Fruit fly (Drosophila melanogaster) whole organism, embryonic: ENCODE measurements around the gene DCTN5-p25.

ENCODE experiments used
- Ada2b ChIP-seq: fragments of 200-800 bp; sonication (Bioruptor generic); IDR thresholded peaks from 2 replicates; pipeline ENCODE4 v1.3.6; 2022; ENCODE audit warnings: missing biosample characterization, missing genetic modification characterization
- CG1024 ChIP-seq: fragments of 200-800 bp; sonication (Bioruptor generic); IDR thresholded peaks from 2 replicates; pipeline ENCODE4 v1.3.6; 2022; ENCODE audit warnings: missing biosample characterization, missing genetic modification characterization
- CG10267 ChIP-seq: fragments of 200-800 bp; sonication (Bioruptor generic); optimal IDR thresholded peaks from 2 replicates; lab custom pipeline; 2018; ENCODE audit warnings: missing biosample characterization, mild to moderate bottlenecking, missing genetic modification characterization, moderate library complexity
- CG10274 ChIP-seq: fragments of 200-800 bp; sonication (Bioruptor generic); optimal IDR thresholded peaks from 3 replicates; lab custom pipeline; 2017; ENCODE audit warnings: missing biosample characterization, mild to moderate bottlenecking, missing genetic modification characterization
- CG10565 ChIP-seq: fragments of 200-800 bp; sonication (Bioruptor generic); optimal IDR thresholded peaks from 3 replicates; lab custom pipeline; 2016; ENCODE audit warnings: missing biosample characterization, mild to moderate bottlenecking, missing genetic modification characterization
- CG11560 ChIP-seq: fragments of 200-800 bp; sonication (Bioruptor generic); IDR thresholded peaks from 3 replicates; pipeline ENCODE4 v1.3.6; 2022; ENCODE audit warnings: missing biosample characterization, missing genetic modification characterization
- CG12744 ChIP-seq: fragments of 200-800 bp; sonication (Bioruptor generic); optimal IDR thresholded peaks from 2 replicates; lab custom pipeline; 2016; ENCODE audit warnings: missing biosample characterization, missing genetic modification characterization
- CG13424 ChIP-seq: fragments of 200-800 bp; sonication (Bioruptor generic); optimal IDR thresholded peaks from 2 replicates; lab custom pipeline; 2019; ENCODE audit warnings: missing biosample characterization, mild to moderate bottlenecking, missing genetic modification characterization, moderate library complexity
- CG13775 ChIP-seq: fragments of 200-800 bp; sonication (Bioruptor generic); optimal IDR thresholded peaks from 3 replicates; lab custom pipeline; 2017; ENCODE audit warnings: missing biosample characterization, mild to moderate bottlenecking, missing genetic modification characterization
- CG14965 ChIP-seq: fragments of 200-800 bp; sonication (Bioruptor generic); optimal IDR thresholded peaks from 2 replicates; lab custom pipeline; 2016; ENCODE audit warnings: missing biosample characterization, missing genetic modification characterization, borderline replicate concordance
- CG16813 ChIP-seq: fragments of 200-800 bp; sonication (Bioruptor generic); IDR thresholded peaks from 3 replicates; pipeline ENCODE4 v1.3.6; 2022; ENCODE audit warnings: missing biosample characterization, missing genetic modification characterization; ENCODE audit not compliant: partially characterized antibody
- CG17328 ChIP-seq: fragments of 200-800 bp; sonication (Bioruptor generic); IDR thresholded peaks from 2 replicates; pipeline ENCODE4 v1.3.6; 2022; ENCODE audit warnings: missing biosample characterization, missing genetic modification characterization
- CG17802 ChIP-seq: fragments of 200-800 bp; sonication (Bioruptor generic); optimal IDR thresholded peaks from 2 replicates; lab custom pipeline; 2018; ENCODE audit warnings: missing biosample characterization, mild to moderate bottlenecking, missing genetic modification characterization, moderate library complexity
- CG18619 ChIP-seq: fragments of 200-800 bp; sonication (Bioruptor generic); optimal IDR thresholded peaks from 3 replicates; lab custom pipeline; 2017; ENCODE audit warnings: missing biosample characterization, mild to moderate bottlenecking, missing genetic modification characterization
- CG31224 ChIP-seq: fragments of 200-800 bp; sonication (Bioruptor generic); IDR thresholded peaks from 2 replicates; pipeline ENCODE4 v1.3.6; 2022; ENCODE audit warnings: missing biosample characterization, missing genetic modification characterization
- CG32772 ChIP-seq: fragments of 200-800 bp; sonication (Bioruptor generic); IDR thresholded peaks from 2 replicates; pipeline ENCODE4 v1.3.6; 2022; ENCODE audit warnings: missing biosample characterization, missing genetic modification characterization
- CG3847 ChIP-seq: fragments of 200-800 bp; sonication (Bioruptor generic); IDR thresholded peaks from 2 replicates; pipeline ENCODE4 v1.3.6; 2022; ENCODE audit warnings: missing biosample characterization, missing genetic modification characterization
- CG6254 ChIP-seq: fragments of 200-800 bp; sonication (Bioruptor generic); optimal IDR thresholded peaks from 3 replicates; lab custom pipeline; 2017; ENCODE audit warnings: mild to moderate bottlenecking, missing biosample characterization, missing genetic modification reagents, missing genetic modification characterization
- CG6683 ChIP-seq: fragments of 200-800 bp; sonication (Bioruptor generic); optimal IDR thresholded peaks from 2 replicates; lab custom pipeline; 2017; ENCODE audit warnings: missing biosample characterization, mild to moderate bottlenecking, missing genetic modification characterization, missing genetic modification reagents
- CG6689 ChIP-seq: fragments of 200-800 bp; sonication (Bioruptor generic); IDR thresholded peaks from 2 replicates; pipeline ENCODE4 v1.3.6; 2022; ENCODE audit warnings: missing biosample characterization, missing genetic modification characterization
- CG9437 ChIP-seq: fragments of 200-800 bp; sonication (Bioruptor generic); optimal IDR thresholded peaks from 2 replicates; lab custom pipeline; 2018; ENCODE audit warnings: missing biosample characterization, mild to moderate bottlenecking, missing genetic modification characterization
- D ChIP-seq, 2 experiments: fragments of 200-800 bp in 1 of 2; fragments of >200 bp in 1 of 2; sonication (Bioruptor generic) in 1 of 2; optimal IDR thresholded peaks; 2 replicates in 1 of 2; 3 replicates in 1 of 2; lab custom pipeline; 2017; ENCODE audit warnings: mild to moderate bottlenecking in 1 of 2, missing biosample characterization in 1 of 2, missing genetic modification characterization in 1 of 2, missing genetic modification reagents in 1 of 2
- Eip74EF ChIP-seq, 2 experiments: fragments of 200-800 bp in 1 of 2; fragments of >200 bp in 1 of 2; sonication (Bioruptor generic) in 1 of 2; optimal IDR thresholded peaks; 2 replicates each; lab custom pipeline; 2017 to 2019; ENCODE audit warnings: missing biosample characterization in 2 of 2, missing genetic modification characterization in 2 of 2, mild to moderate bottlenecking in 1 of 2, moderate library complexity in 1 of 2
- H15 ChIP-seq: fragments of 200-800 bp; sonication (Bioruptor generic); IDR thresholded peaks from 3 replicates; pipeline ENCODE4 v1.3.6; 2022; ENCODE audit warnings: missing biosample characterization, missing genetic modification characterization
- HLHmδ ChIP-seq: fragments of 200-800 bp; sonication (Bioruptor generic); optimal IDR thresholded peaks from 2 replicates; lab custom pipeline; 2018; ENCODE audit warnings: missing biosample characterization, mild to moderate bottlenecking, missing genetic modification characterization, moderate library complexity
- Hmx ChIP-seq: fragments of 200-800 bp; sonication (Bioruptor generic); optimal IDR thresholded peaks from 2 replicates; lab custom pipeline; 2016; ENCODE audit warnings: missing biosample characterization, missing genetic modification characterization
- Hr78 ChIP-seq, 2 experiments: fragments of 200-800 bp in 1 of 2; fragments of >200 bp in 1 of 2; sonication (Bioruptor generic) in 1 of 2; optimal IDR thresholded peaks; 2 replicates each; lab custom pipeline; 2017 to 2019; ENCODE audit warnings: missing biosample characterization in 2 of 2, missing genetic modification characterization in 2 of 2, mild to moderate bottlenecking in 1 of 2, moderate library complexity in 1 of 2
- NK7.1 ChIP-seq: fragments of 200-800 bp; sonication (Bioruptor generic); optimal IDR thresholded peaks from 3 replicates; lab custom pipeline; 2016; ENCODE audit warnings: missing biosample characterization, missing genetic modification characterization
- Nf-YC ChIP-seq: fragments of 200-800 bp; optimal IDR thresholded peaks from 3 replicates; lab custom pipeline; 2019; ENCODE audit warnings: missing biosample characterization, mild to moderate bottlenecking, missing genetic modification characterization, moderate library complexity
- NfI ChIP-seq: fragments of 200-800 bp; sonication (Bioruptor generic); optimal IDR thresholded peaks from 3 replicates; lab custom pipeline; 2018; ENCODE audit warnings: missing biosample characterization, mild to moderate bottlenecking, missing genetic modification characterization, moderate library complexity
- Scr ChIP-seq: fragments of 200-800 bp; sonication (Bioruptor generic); IDR thresholded peaks from 2 replicates; pipeline ENCODE4 v1.3.6; 2022; ENCODE audit warnings: missing biosample characterization, missing genetic modification characterization; ENCODE audit not compliant: partially characterized antibody
- Side ChIP-seq: fragments of 200-800 bp; sonication (Bioruptor generic); optimal IDR thresholded peaks from 2 replicates; lab custom pipeline; 2016; ENCODE audit warnings: missing biosample characterization, missing genetic modification characterization
- Tbp ChIP-seq: fragments of >200 bp; optimal IDR thresholded peaks from 2 replicates; lab custom pipeline; 2018; ENCODE audit warnings: missing biosample characterization, missing genetic modification characterization
- Usf ChIP-seq: fragments of 200-800 bp; sonication (Bioruptor generic); optimal IDR thresholded peaks from 2 replicates; lab custom pipeline; 2017; ENCODE audit warnings: missing genotype, missing biosample characterization, missing genetic modification characterization
- ara ChIP-seq: fragments of 200-800 bp; sonication (Bioruptor generic); IDR thresholded peaks from 2 replicates; pipeline ENCODE4 v1.3.6; 2022; ENCODE audit warnings: missing biosample characterization, missing genetic modification characterization
- dan ChIP-seq: fragments of 200-800 bp; sonication (Bioruptor generic); IDR thresholded peaks from 2 replicates; pipeline ENCODE4 v1.3.6; 2022; ENCODE audit warnings: missing biosample characterization, missing genetic modification characterization
- dysf ChIP-seq: fragments of 200-800 bp; sonication (Bioruptor generic); IDR thresholded peaks from 3 replicates; pipeline ENCODE4 v1.3.6; 2022; ENCODE audit warnings: missing biosample characterization, missing genetic modification characterization
- hb ChIP-seq: fragments of 200-800 bp; sonication (Bioruptor generic); IDR thresholded peaks from 3 replicates; pipeline ENCODE4 v1.3.6; 2022; ENCODE audit warnings: missing biosample characterization, missing genetic modification characterization; ENCODE audit not compliant: partially characterized antibody
- hkb ChIP-seq, 2 experiments: fragments of 200-800 bp in 1 of 2; fragments of >200 bp in 1 of 2; sonication (Bioruptor generic) in 1 of 2; IDR thresholded peaks in 1 of 2; optimal IDR thresholded peaks in 1 of 2; 2 replicates each; pipeline versions ENCODE4 v1.3.6 to Lab custom; 2017 to 2022; ENCODE audit warnings: missing biosample characterization in 1 of 2, missing genetic modification characterization in 1 of 2
- inv ChIP-seq: fragments of 200-800 bp; sonication (Bioruptor generic); IDR thresholded peaks from 2 replicates; pipeline ENCODE4 v1.3.6; 2022; ENCODE audit warnings: missing biosample characterization, missing genetic modification characterization; ENCODE audit not compliant: partially characterized antibody
- nmo ChIP-seq: fragments of 200-800 bp; sonication (Bioruptor generic); optimal IDR thresholded peaks from 2 replicates; lab custom pipeline; 2018; ENCODE audit warnings: missing biosample characterization, mild to moderate bottlenecking, missing genetic modification characterization, moderate library complexity
- slbo ChIP-seq: fragments of 200-800 bp; sonication (Bioruptor generic); IDR thresholded peaks from 2 replicates; pipeline ENCODE4 v1.3.6; 2022; ENCODE audit warnings: missing biosample characterization, missing genetic modification characterization
- slou ChIP-seq: fragments of 200-800 bp; sonication (Bioruptor generic); optimal IDR thresholded peaks from 3 replicates; lab custom pipeline; 2016; ENCODE audit warnings: missing biosample characterization, missing genetic modification characterization
- tap ChIP-seq: fragments of 200-800 bp; optimal IDR thresholded peaks from 3 replicates; lab custom pipeline; 2019; ENCODE audit warnings: missing biosample characterization, mild to moderate bottlenecking, missing genetic modification characterization, moderate library complexity
- tio ChIP-seq: fragments of 200-800 bp; sonication (Bioruptor generic); optimal IDR thresholded peaks from 2 replicates; lab custom pipeline; 2017; ENCODE audit warnings: missing biosample characterization, missing genetic modification characterization, inconsistent platforms
- ttk ChIP-seq: fragments of 200-800 bp; sonication (Bioruptor generic); IDR thresholded peaks from 2 replicates; pipeline ENCODE4 v2.1.2; 2022; ENCODE audit warnings: missing biosample characterization, missing genetic modification characterization
- usp ChIP-seq: fragments of >200 bp; optimal IDR thresholded peaks from 2 replicates; lab custom pipeline; 2017; ENCODE audit warnings: missing biosample characterization, missing genetic modification characterization

Gene DCTN5-p25

dm6 chr2L:14995594-14996463 lies 9.7 kb upstream of the DCTN5-p25 start:
- TF ChIP-seq CG13424 (peak; percentile 93), CG12744 (GFP tag; lab: Kevin White, UChicago) (no peak), CG11560 (tag; lab: Robert Waterston, UW) (no peak; the same call in 2 of the 3 replicates), nmo (GFP tag; lab: Kevin White, UChicago) (peak; percentile 96), inv (GFP tag; lab: Robert Waterston, UW) (no peak), CG16813 (GFP tag; lab: Robert Waterston, UW) (no peak), CG17328 (GFP tag; lab: Robert Waterston, UW) (peak; percentile 95), Ada2b (GFP tag; lab: Robert Waterston, UW) (peak; percentile 89), CG3847 (GFP tag; lab: Robert Waterston, UW) (peak; percentile 78), CG6254 (peak; percentile 78), CG32772 (GFP tag; lab: Robert Waterston, UW) (peak; percentile 94), CG31224 (GFP tag; lab: Robert Waterston, UW) (peak; percentile 73; the same call in 1 of the 2 replicates), CG14965 (GFP tag; lab: Kevin White, UChicago) (no peak), CG18619 (GFP tag; lab: Kevin White, UChicago) (peak; percentile 75), CG10267 (peak; percentile 86), CG6683 (GFP tag; lab: Kevin White, UChicago) (peak; percentile 84), Scr (no peak), hkb (optimal IDR thresholded peaks at IDR 0.05; lab: Kevin White, UChicago) (no peak), hkb (GFP tag; IDR thresholded peaks at IDR 0.05; lab: Robert Waterston, UW) (peak; percentile 94), tap (peak; percentile 93), Hmx (GFP tag; lab: Kevin White, UChicago) (no peak), Eip74EF (GFP tag; optimal IDR thresholded peaks at IDR 0.05; lab: Kevin White, UChicago) (peak in 1 of 2 experiments; percentile 93), CG1024 (GFP tag; lab: Robert Waterston, UW) (peak; percentile 70), NK7.1 (no peak), CG10565 (GFP tag; lab: Kevin White, UChicago) (peak; percentile 42), Usf (GFP tag; lab: Kevin White, UChicago) (peak; percentile 53), D (optimal IDR thresholded peaks at IDR 0.05; lab: Kevin White, UChicago) (no peak), D (GFP tag; optimal IDR thresholded peaks at IDR 0.05; lab: Kevin White, UChicago) (peak; percentile 90), ara (GFP tag; lab: Robert Waterston, UW) (peak; percentile 92), ttk (GFP tag; lab: Robert Waterston, UW) (peak; percentile 95), Side (GFP tag; lab: Kevin White, UChicago) (peak; percentile 45), tio (GFP tag; lab: Kevin White, UChicago) (peak; percentile 82), Hr78 (GFP tag; optimal IDR thresholded peaks at IDR 0.05; lab: Kevin White, UChicago) (peak in 1 of 2 experiments; percentile 76), CG17802 (peak; percentile 70), dan (GFP tag; lab: Robert Waterston, UW) (no peak), dysf (GFP tag; lab: Robert Waterston, UW) (peak; percentile 91), slbo (peak; percentile 89), H15 (GFP tag; lab: Robert Waterston, UW) (peak; percentile 89), CG13775 (GFP tag; lab: Kevin White, UChicago) (peak; percentile 83), usp (GFP tag; lab: Kevin White, UChicago) (no peak), Tbp (no peak), Nf-YC (tag; lab: Kevin White, UChicago) (peak; percentile 52), CG6689 (peak; percentile 95), HLHmδ (peak; percentile 93), slou (GFP tag; lab: Kevin White, UChicago) (peak; percentile 79), CG10274 (GFP tag; lab: Kevin White, UChicago) (peak; percentile 42), hb (GFP tag; lab: Robert Waterston, UW) (no peak), NfI (GFP tag; lab: Kevin White, UChicago) (peak; percentile 73), CG9437 (GFP tag; lab: Kevin White, UChicago) (peak; percentile 73)
